Worm (Caenorhabditis elegans): Measurements from ENCODE around the gene R10D12.8.

ce11 chrV:13915390-13915789, 37.7 kb downstream of the R10D12.8 start, which contains the start of gene gcy-32:
- TF ChIP-seq him-1 (tag; optimal IDR thresholded peaks at IDR 0.05) (no peak), W03F9.2 (tag; optimal IDR thresholded peaks at IDR 0.05) (no peak), dao-5 (tag; optimal IDR thresholded peaks at IDR 0.05) (no peak)
